Fruit fly (Drosophila melanogaster) whole organism, embryonic: Measurements from ENCODE around the gene Tango5.
A peak's percentile ranks its signal among the peaks of the same experiment; 100 is the strongest.

Experiments
- Aef1 ChIP-seq: fragments of 200-800 bp; sonication (Bioruptor generic); IDR thresholded peaks from 3 replicates; pipeline ENCODE4 v1.3.6; 2022; ENCODE audit warnings: missing biosample characterization, missing genetic modification characterization
- Awh ChIP-seq: fragments of 200-800 bp; sonication (Bioruptor generic); IDR thresholded peaks from 2 replicates; pipeline ENCODE4, ENCODE4 v1.3.6; 2022; ENCODE audit warnings: missing biosample characterization, missing genetic modification characterization
- CG11093 ChIP-seq: fragments of 200-800 bp; sonication (Bioruptor generic); IDR thresholded peaks from 3 replicates; pipeline ENCODE4 v1.3.6; 2022; ENCODE audit warnings: missing biosample characterization, missing genetic modification characterization
- CG12236 ChIP-seq: fragments of 200-800 bp; sonication (Bioruptor generic); optimal IDR thresholded peaks from 2 replicates; lab custom pipeline; 2016; ENCODE audit warnings: missing biosample characterization, missing genetic modification characterization
- CG12769 ChIP-seq: fragments of 200-800 bp; sonication (Bioruptor generic); optimal IDR thresholded peaks from 2 replicates; lab custom pipeline; 2019; ENCODE audit warnings: missing biosample characterization, mild to moderate bottlenecking, missing genetic modification characterization, moderate library complexity
- CG14050 ChIP-seq: fragments of 200-800 bp; sonication (Bioruptor generic); IDR thresholded peaks from 3 replicates; pipeline ENCODE4 v1.3.6; 2022; ENCODE audit warnings: missing biosample characterization, missing genetic modification characterization
- CG18262 ChIP-seq: fragments of 200-800 bp; optimal IDR thresholded peaks from 3 replicates; lab custom pipeline; 2019; ENCODE audit warnings: missing biosample characterization, mild to moderate bottlenecking, missing genetic modification characterization, moderate library complexity
- CG2199 ChIP-seq: fragments of 200-800 bp; sonication (Bioruptor generic); IDR thresholded peaks from 3 replicates; pipeline ENCODE4 v1.3.6; 2022; ENCODE audit warnings: missing biosample characterization, missing genetic modification characterization
- CG32772 ChIP-seq: fragments of 200-800 bp; sonication (Bioruptor generic); IDR thresholded peaks from 2 replicates; pipeline ENCODE4 v1.3.6; 2022; ENCODE audit warnings: missing biosample characterization, missing genetic modification characterization
- CG34422 ChIP-seq: fragments of 200-800 bp; sonication (Bioruptor generic); IDR thresholded peaks from 3 replicates; pipeline ENCODE4 v1.3.6; 2022; ENCODE audit warnings: missing biosample characterization, missing genetic modification characterization
- CG3847 ChIP-seq: fragments of 200-800 bp; sonication (Bioruptor generic); IDR thresholded peaks from 2 replicates; pipeline ENCODE4 v1.3.6; 2022; ENCODE audit warnings: missing biosample characterization, missing genetic modification characterization
- CG5180 ChIP-seq: fragments of 200-800 bp; sonication (Bioruptor generic); optimal IDR thresholded peaks from 3 replicates; lab custom pipeline; 2017; ENCODE audit warnings: missing biosample characterization, missing genetic modification characterization, mild to moderate bottlenecking, moderate library complexity, missing genetic modification reagents
- CG7372 ChIP-seq: fragments of 200-800 bp; sonication (Bioruptor generic); IDR thresholded peaks from 2 replicates; pipeline ENCODE4 v1.3.6; 2022; ENCODE audit warnings: missing biosample characterization, missing genetic modification characterization
- CG8089 ChIP-seq: fragments of 200-800 bp; sonication (Bioruptor generic); optimal IDR thresholded peaks from 3 replicates; lab custom pipeline; 2016; ENCODE audit warnings: missing biosample characterization, missing genetic modification characterization
- CG9215 ChIP-seq: fragments of 200-800 bp; sonication (Bioruptor generic); IDR thresholded peaks from 2 replicates; pipeline ENCODE4 v1.3.6; 2022; ENCODE audit warnings: missing biosample characterization, missing genetic modification characterization
- CG9609 ChIP-seq: fragments of 200-800 bp; sonication (Bioruptor generic); optimal IDR thresholded peaks from 3 replicates; lab custom pipeline; 2016; ENCODE audit warnings: missing biosample characterization, missing genetic modification characterization
- CG9727 ChIP-seq: fragments of 200-800 bp; sonication (Bioruptor generic); optimal IDR thresholded peaks from 3 replicates; lab custom pipeline; 2017; ENCODE audit warnings: missing biosample characterization, mild to moderate bottlenecking, missing genetic modification characterization
- Doc3 ChIP-seq: fragments of 200-800 bp; sonication (Bioruptor generic); IDR thresholded peaks from 3 replicates; pipeline ENCODE4 v1.3.6; 2022; ENCODE audit warnings: missing biosample characterization, missing genetic modification characterization; ENCODE audit not compliant: partially characterized antibody
- Ets65A ChIP-seq: fragments of 200-800 bp; sonication (Bioruptor generic); peaks from one replicate; lab custom pipeline; 2016; ENCODE audit warnings: missing biosample characterization, missing genetic modification characterization
- H15 ChIP-seq: fragments of 200-800 bp; sonication (Bioruptor generic); IDR thresholded peaks from 3 replicates; pipeline ENCODE4 v1.3.6; 2022; ENCODE audit warnings: missing biosample characterization, missing genetic modification characterization
- Hand ChIP-seq: fragments of 200-800 bp; sonication (Bioruptor generic); optimal IDR thresholded peaks from 2 replicates; lab custom pipeline; 2017; ENCODE audit warnings: mild to moderate bottlenecking, missing biosample characterization, missing genetic modification reagents, missing genetic modification characterization
- Hey ChIP-seq: fragments of 200-800 bp; sonication (Bioruptor generic); optimal IDR thresholded peaks from 3 replicates; lab custom pipeline; 2018; ENCODE audit warnings: missing biosample characterization, mild to moderate bottlenecking, missing genetic modification characterization
- Kr ChIP-seq: fragments of 200-800 bp; sonication (Bioruptor generic); optimal IDR thresholded peaks from 2 replicates; lab custom pipeline; 2017; ENCODE audit warnings: missing biosample characterization, mild to moderate bottlenecking, missing genetic modification characterization
- Lhr ChIP-seq: fragments of 200-800 bp; sonication (Bioruptor generic); optimal IDR thresholded peaks from 3 replicates; lab custom pipeline; 2017; ENCODE audit warnings: mild to moderate bottlenecking, missing biosample characterization, missing genetic modification reagents, missing genetic modification characterization
- Lim3 ChIP-seq: fragments of 200-800 bp; sonication (Bioruptor generic); IDR thresholded peaks from 2 replicates; pipeline ENCODE4 v1.3.6; 2022; ENCODE audit warnings: missing biosample characterization, missing genetic modification characterization
- Pdp1 ChIP-seq, 2 experiments: fragments of 200-800 bp; sonication (Bioruptor generic); optimal IDR thresholded peaks; 3 replicates each; lab custom pipeline; 2016; ENCODE audit warnings: missing biosample characterization in 2 of 2, missing genetic modification characterization in 2 of 2, mild to moderate bottlenecking in 1 of 2, moderate library complexity in 1 of 2
- Scr ChIP-seq: fragments of 200-800 bp; sonication (Bioruptor generic); IDR thresholded peaks from 2 replicates; pipeline ENCODE4 v1.3.6; 2022; ENCODE audit warnings: missing biosample characterization, missing genetic modification characterization; ENCODE audit not compliant: partially characterized antibody
- Six4 ChIP-seq: fragments of 200-800 bp; sonication (Bioruptor generic); optimal IDR thresholded peaks from 2 replicates; lab custom pipeline; 2016; ENCODE audit warnings: missing biosample characterization, missing genetic modification characterization
- abd-A ChIP-seq: fragments of 200-800 bp; sonication (Bioruptor generic); optimal IDR thresholded peaks from 3 replicates; lab custom pipeline; 2019; ENCODE audit warnings: missing biosample characterization, mild to moderate bottlenecking, missing genetic modification characterization, moderate library complexity
- az2 ChIP-seq: fragments of 200-800 bp; sonication (Bioruptor generic); optimal IDR thresholded peaks from 3 replicates; lab custom pipeline; 2016; ENCODE audit warnings: missing biosample characterization, missing genetic modification characterization
- br ChIP-seq: fragments of >200 bp; optimal IDR thresholded peaks from 2 replicates; lab custom pipeline; 2017
- corto ChIP-seq: fragments of 200-800 bp; sonication (Bioruptor generic); optimal IDR thresholded peaks from 2 replicates; lab custom pipeline; 2016; ENCODE audit warnings: missing biosample characterization, mild to moderate bottlenecking, missing genetic modification characterization, moderate library complexity
- da ChIP-seq: fragments of 200-800 bp; sonication (Bioruptor generic); optimal IDR thresholded peaks from 2 replicates; lab custom pipeline; 2016; ENCODE audit warnings: missing biosample characterization, missing genetic modification characterization
- fd96Cb ChIP-seq: fragments of 200-800 bp; sonication (Bioruptor generic); optimal IDR thresholded peaks from 2 replicates; lab custom pipeline; 2018; ENCODE audit warnings: missing biosample characterization, mild to moderate bottlenecking, missing genetic modification characterization, moderate library complexity
- hkb ChIP-seq, 2 experiments: fragments of 200-800 bp in 1 of 2; fragments of >200 bp in 1 of 2; sonication (Bioruptor generic) in 1 of 2; IDR thresholded peaks in 1 of 2; optimal IDR thresholded peaks in 1 of 2; 2 replicates each; pipeline versions ENCODE4 v1.3.6 to Lab custom; 2017 to 2022; ENCODE audit warnings: missing biosample characterization in 1 of 2, missing genetic modification characterization in 1 of 2
- hth ChIP-seq: fragments of >200 bp; optimal IDR thresholded peaks from 2 replicates; lab custom pipeline; 2017; ENCODE audit warnings: inconsistent platforms
- jing ChIP-seq: fragments of 200-800 bp; sonication (Bioruptor generic); optimal IDR thresholded peaks from 2 replicates; lab custom pipeline; 2018; ENCODE audit warnings: missing biosample characterization, mild to moderate bottlenecking, missing genetic modification characterization
- lov ChIP-seq, 2 experiments: fragments of 200-800 bp in 1 of 2; fragments of >200 bp in 1 of 2; sonication (Bioruptor generic) in 1 of 2; IDR thresholded peaks in 1 of 2; optimal IDR thresholded peaks in 1 of 2; 2 replicates in 1 of 2; 3 replicates in 1 of 2; pipeline versions ENCODE4 v1.3.6 to Lab custom; 2017 to 2022; ENCODE audit warnings: missing biosample characterization in 1 of 2, missing genetic modification characterization in 1 of 2
- maf-S ChIP-seq: fragments of 200-800 bp; sonication (Bioruptor generic); optimal IDR thresholded peaks from 2 replicates; lab custom pipeline; 2016; ENCODE audit warnings: missing biosample characterization, missing genetic modification characterization
- nerfin-2 ChIP-seq: fragments of 200-800 bp; sonication (Bioruptor generic); IDR thresholded peaks from 2 replicates; pipeline ENCODE4 v1.3.6; 2022; ENCODE audit warnings: missing biosample characterization, missing genetic modification characterization; ENCODE audit not compliant: partially characterized antibody
- pnt ChIP-seq: fragments of 200-800 bp; sonication (Bioruptor generic); optimal IDR thresholded peaks from 3 replicates; lab custom pipeline; 2016; ENCODE audit warnings: missing biosample characterization, missing genetic modification characterization
- ro ChIP-seq: fragments of 200-800 bp; sonication (Bioruptor generic); IDR thresholded peaks from 2 replicates; pipeline ENCODE4 v1.3.6; 2022; ENCODE audit warnings: missing biosample characterization, missing genetic modification characterization
- row ChIP-seq: fragments of 200-800 bp; sonication (Bioruptor generic); IDR thresholded peaks from 3 replicates; pipeline ENCODE4 v1.3.6; 2022; ENCODE audit warnings: missing biosample characterization, missing genetic modification characterization
- scrt ChIP-seq: fragments of 200-800 bp; sonication (Bioruptor generic); optimal IDR thresholded peaks from 2 replicates; lab custom pipeline; 2018; ENCODE audit warnings: missing biosample characterization, mild to moderate bottlenecking, missing genetic modification characterization, moderate library complexity
- shn ChIP-seq: fragments of 200-800 bp; sonication (Bioruptor generic); optimal IDR thresholded peaks from 3 replicates; lab custom pipeline; 2016; ENCODE audit warnings: missing biosample characterization, missing genetic modification characterization
- slp2 ChIP-seq: fragments of 200-800 bp; sonication (Bioruptor generic); optimal IDR thresholded peaks from 2 replicates; lab custom pipeline; 2016; ENCODE audit warnings: missing biosample characterization, missing genetic modification characterization
- sna ChIP-seq: fragments of 200-800 bp; sonication (Bioruptor generic); IDR thresholded peaks from 2 replicates; pipeline ENCODE4 v1.3.6; 2022; ENCODE audit warnings: missing biosample characterization, missing genetic modification characterization; ENCODE audit not compliant: partially characterized antibody
- so ChIP-seq: fragments of 200-800 bp; sonication (Bioruptor generic); IDR thresholded peaks from 3 replicates; pipeline ENCODE4 v1.3.6; 2022; ENCODE audit warnings: missing biosample characterization, missing genetic modification characterization
- sr ChIP-seq: fragments of 200-800 bp; sonication (Bioruptor generic); IDR thresholded peaks from 3 replicates; pipeline ENCODE4 v1.3.6; 2022; ENCODE audit warnings: missing biosample characterization, missing genetic modification characterization
- tna ChIP-seq: fragments of 200-800 bp; sonication (Bioruptor generic); IDR thresholded peaks from 2 replicates; pipeline ENCODE4 v1.3.6; 2022; ENCODE audit warnings: missing biosample characterization, missing genetic modification characterization; ENCODE audit not compliant: partially characterized antibody
- usp ChIP-seq: fragments of >200 bp; optimal IDR thresholded peaks from 2 replicates; lab custom pipeline; 2017; ENCODE audit warnings: missing biosample characterization, missing genetic modification characterization
- vfl ChIP-seq: fragments of 200-800 bp; sonication (Bioruptor generic); optimal IDR thresholded peaks from 2 replicates; lab custom pipeline; 2016; ENCODE audit warnings: missing biosample characterization, missing genetic modification characterization

Gene Tango5

dm6 chrX:10757616-10758078 is 6.6 kb downstream of the Tango5 start, which contains the start of gene Rph (continued):
- no peak for TF ChIP-seq tna (GFP tag; lab: Robert Waterston, UW)
- no peak for TF ChIP-seq Lhr (GFP tag; lab: Kevin White, UChicago)
- TF ChIP-seq H15 (GFP tag; lab: Robert Waterston, UW), result no peak
- TF ChIP-seq CG11093 (GFP tag; lab: Robert Waterston, UW), result no peak
- TF ChIP-seq br (lab: Kevin White, UChicago), result no peak
- TF ChIP-seq CG14050 (GFP tag; lab: Robert Waterston, UW), result no peak
- no peak for TF ChIP-seq slp2 (GFP tag; lab: Kevin White, UChicago)
- TF ChIP-seq Aef1, result no peak
- no peak for TF ChIP-seq Lim3 (GFP tag; lab: Robert Waterston, UW)
- no peak for TF ChIP-seq Awh (GFP tag; lab: Robert Waterston, UW)
- no peak for TF ChIP-seq ro (GFP tag; lab: Robert Waterston, UW)
- no peak for TF ChIP-seq Hey (tag; lab: Kevin White, UChicago)
- peak; percentile 32 for TF ChIP-seq abd-A (tag; lab: Kevin White, UChicago)
- TF ChIP-seq Kr (GFP tag; lab: Kevin White, UChicago), result no peak
- TF ChIP-seq maf-S (GFP tag; lab: Kevin White, UChicago), result no peak
- TF ChIP-seq Pdp1 (GFP tag; optimal IDR thresholded peaks at IDR 0.05; lab: Kevin White, UChicago), result peak in 1 of 2 experiments; percentile 30
- no peak for TF ChIP-seq Six4 (GFP tag; lab: Kevin White, UChicago)
- TF ChIP-seq CG9609 (GFP tag; lab: Kevin White, UChicago), result no peak
- TF ChIP-seq hth (lab: Kevin White, UChicago), result no peak
- TF ChIP-seq CG9727 (GFP tag; lab: Kevin White, UChicago), result peak; percentile 1
- TF ChIP-seq CG7372 (GFP tag; lab: Robert Waterston, UW), result no peak
- TF ChIP-seq Hand (GFP tag; lab: Kevin White, UChicago), result no peak
- TF ChIP-seq scrt, result peak; percentile 82
- peak; percentile 90 for TF ChIP-seq Ets65A (GFP tag; lab: Kevin White, UChicago)
- TF ChIP-seq da, result no peak
- no peak for TF ChIP-seq usp (GFP tag; lab: Kevin White, UChicago)
- no peak for TF ChIP-seq lov (optimal IDR thresholded peaks at IDR 0.05; lab: Kevin White, UChicago)
- TF ChIP-seq lov (GFP tag; IDR thresholded peaks at IDR 0.05; lab: Robert Waterston, UW), result no peak
- no peak for TF ChIP-seq sr
- no peak for TF ChIP-seq CG34422 (GFP tag; lab: Robert Waterston, UW)
- TF ChIP-seq CG5180, result no peak
- TF ChIP-seq nerfin-2 (GFP tag; lab: Robert Waterston, UW), result no peak
- TF ChIP-seq CG12236, result no peak
- no peak for TF ChIP-seq sna (GFP tag; lab: Robert Waterston, UW)
- TF ChIP-seq CG18262 (tag; lab: Kevin White, UChicago), result no peak
- no peak for TF ChIP-seq fd96Cb (tag; lab: Kevin White, UChicago)
- TF ChIP-seq row (GFP tag; lab: Robert Waterston, UW), result peak; percentile 64
- TF ChIP-seq az2 (GFP tag; lab: Kevin White, UChicago), result no peak
- TF ChIP-seq Doc3 (GFP tag; lab: Robert Waterston, UW), result no peak
- TF ChIP-seq CG32772 (GFP tag; lab: Robert Waterston, UW), result no peak
- no peak for TF ChIP-seq shn
- no peak for TF ChIP-seq hkb (optimal IDR thresholded peaks at IDR 0.05; lab: Kevin White, UChicago)
- no peak for TF ChIP-seq hkb (GFP tag; IDR thresholded peaks at IDR 0.05; lab: Robert Waterston, UW)
- TF ChIP-seq pnt (GFP tag; lab: Kevin White, UChicago), result no peak
- no peak for TF ChIP-seq so (GFP tag; lab: Robert Waterston, UW)
- no peak for TF ChIP-seq CG2199 (GFP tag; lab: Robert Waterston, UW)
- peak; percentile 23 for TF ChIP-seq CG12769
- TF ChIP-seq vfl (GFP tag; lab: Kevin White, UChicago), result no peak
- no peak for TF ChIP-seq CG8089 (GFP tag; lab: Kevin White, UChicago)
- no peak for TF ChIP-seq corto (GFP tag; lab: Kevin White, UChicago)
- TF ChIP-seq CG9215, result peak; percentile 39; the same call in 1 of the 2 replicates
- TF ChIP-seq CG3847 (GFP tag; lab: Robert Waterston, UW), result peak; percentile 30; the same call in 1 of the 2 replicates
- peak; percentile 60 for TF ChIP-seq Scr (GFP tag; lab: Robert Waterston, UW)
- no peak for TF ChIP-seq jing (GFP tag; lab: Kevin White, UChicago)
